Worm (Caenorhabditis elegans) whole organism, L2 larva: ENCODE results near the gene F55G7.3.

Source experiments
- C34F6.9 ChIP-seq: fragments of 150-350 bp; optimal IDR thresholded peaks from 2 replicates; lab custom pipeline; 2014; ENCODE audit warnings: missing biosample characterization, missing genetic modification characterization
- F13H6.1 ChIP-seq: sonication (generic microtip); optimal IDR thresholded peaks from 2 replicates; lab custom pipeline; 2016; ENCODE audit warnings: missing genetic modification characterization, missing compliant biosample characterization
- R02D3.7 ChIP-seq: fragments of 150-350 bp; optimal IDR thresholded peaks from 2 replicates; lab custom pipeline; 2014; ENCODE audit warnings: missing biosample characterization, missing genetic modification characterization
- ZK546.5 ChIP-seq: sonication (generic microtip); optimal IDR thresholded peaks from 2 replicates; lab custom pipeline; 2017; ENCODE audit warnings: missing biosample characterization, missing genetic modification characterization
- ama-1 ChIP-seq: fragments of 150-350 bp; optimal IDR thresholded peaks from 2 replicates; lab custom pipeline; 2018; ENCODE audit warnings: inconsistent platforms
- blmp-1 ChIP-seq: sonication (generic microtip); optimal IDR thresholded peaks from 2 replicates; lab custom pipeline; 2017; ENCODE audit warnings: missing genetic modification characterization, mild to moderate bottlenecking, missing compliant biosample characterization, antibody characterized with exemption, moderate library complexity; ENCODE audit not compliant: insufficient read depth
- ceh-16 ChIP-seq: fragments of 150-350 bp; optimal IDR thresholded peaks from 2 replicates; lab custom pipeline; 2014; ENCODE audit warnings: missing biosample characterization, missing genetic modification characterization
- dmd-4 ChIP-seq: sonication (generic microtip); optimal IDR thresholded peaks from 2 replicates; lab custom pipeline; 2017; ENCODE audit warnings: missing biosample characterization, missing genetic modification characterization
- egl-27 ChIP-seq: sonication (generic microtip); optimal IDR thresholded peaks from 3 replicates; lab custom pipeline; 2017; ENCODE audit warnings: missing biosample characterization, missing genetic modification reagents, missing genetic modification characterization
- elt-3 ChIP-seq: sonication (generic microtip); optimal IDR thresholded peaks from 2 replicates; lab custom pipeline; 2017; ENCODE audit warnings: missing biosample characterization, missing genetic modification characterization
- fos-1 ChIP-seq: fragments of 150-350 bp; optimal IDR thresholded peaks from 2 replicates; lab custom pipeline; 2014; ENCODE audit warnings: missing biosample characterization, missing genetic modification characterization
- gmeb-1 ChIP-seq: fragments of 150-350 bp; optimal IDR thresholded peaks from 2 replicates; lab custom pipeline; 2014; ENCODE audit warnings: missing biosample characterization, missing genetic modification characterization
- lin-11 ChIP-seq: fragments of 150-350 bp; sonication (generic microtip); optimal IDR thresholded peaks from 2 replicates; lab custom pipeline; 2014; ENCODE audit warnings: missing biosample characterization, missing genetic modification characterization, inconsistent platforms, mixed read lengths
- lin-39 ChIP-seq: fragments of 150-350 bp; optimal IDR thresholded peaks from 2 replicates; lab custom pipeline; 2014; ENCODE audit warnings: missing biosample characterization, missing genetic modification reagents, missing genetic modification characterization
- lsy-2 ChIP-seq, 2 experiments: fragments of 150-350 bp in 1 of 2; sonication (generic microtip) in 1 of 2; optimal IDR thresholded peaks; 2 replicates each; lab custom pipeline; 2014 to 2017; ENCODE audit warnings: missing biosample characterization in 2 of 2, missing genetic modification characterization in 2 of 2
- mab-5 ChIP-seq: fragments of 150-350 bp; optimal IDR thresholded peaks from 2 replicates; lab custom pipeline; 2014; ENCODE audit warnings: missing biosample characterization, missing genetic modification characterization
- mdl-1 ChIP-seq, 2 experiments: fragments of 150-350 bp in 1 of 2; sonication (generic microtip) in 1 of 2; optimal IDR thresholded peaks; 2 replicates each; lab custom pipeline; 2017; ENCODE audit warnings: missing biosample characterization in 2 of 2, missing genetic modification characterization in 2 of 2
- nhr-10 ChIP-seq: sonication (generic microtip); optimal IDR thresholded peaks from 2 replicates; lab custom pipeline; 2017; ENCODE audit warnings: missing biosample characterization, missing genetic modification characterization
- nhr-11 ChIP-seq: fragments of 150-350 bp; optimal IDR thresholded peaks from 2 replicates; lab custom pipeline; 2014; ENCODE audit warnings: missing biosample characterization, missing genetic modification characterization
- nhr-129 ChIP-seq: fragments of 150-350 bp; optimal IDR thresholded peaks from 2 replicates; lab custom pipeline; 2014; ENCODE audit warnings: missing biosample characterization, missing genetic modification characterization
- nhr-23 ChIP-seq: fragments of 150-350 bp; optimal IDR thresholded peaks from 2 replicates; lab custom pipeline; 2014; ENCODE audit warnings: missing biosample characterization, missing genetic modification reagents, missing genetic modification characterization
- nhr-237 ChIP-seq: fragments of 150-350 bp; optimal IDR thresholded peaks from 2 replicates; lab custom pipeline; 2014; ENCODE audit warnings: missing biosample characterization, missing genetic modification characterization
- nhr-25 ChIP-seq: fragments of 150-350 bp; sonication (generic microtip); optimal IDR thresholded peaks from 3 replicates; lab custom pipeline; 2014; ENCODE audit warnings: missing biosample characterization, missing genetic modification characterization
- nhr-6 ChIP-seq: fragments of 150-350 bp; optimal IDR thresholded peaks from 2 replicates; lab custom pipeline; 2014; ENCODE audit warnings: missing biosample characterization, missing genetic modification characterization
- nhr-77 ChIP-seq: fragments of 150-350 bp; optimal IDR thresholded peaks from 2 replicates; lab custom pipeline; 2014; ENCODE audit warnings: missing biosample characterization, missing genetic modification characterization
- peb-1 ChIP-seq: fragments of 150-350 bp; optimal IDR thresholded peaks from 2 replicates; lab custom pipeline; 2014; ENCODE audit warnings: missing biosample characterization, missing genetic modification characterization
- sem-4 ChIP-seq: fragments of 150-350 bp; optimal IDR thresholded peaks from 2 replicates; lab custom pipeline; 2014; ENCODE audit warnings: missing biosample characterization, missing genetic modification reagents, missing genetic modification characterization
- sma-3 ChIP-seq: sonication (generic microtip); optimal IDR thresholded peaks from 2 replicates; lab custom pipeline; 2016; ENCODE audit warnings: missing genetic modification reagents, missing genetic modification characterization, missing compliant biosample characterization
- sma-9 ChIP-seq, 2 experiments: fragments of 150-350 bp in 1 of 2; sonication (generic microtip) in 1 of 2; optimal IDR thresholded peaks; 2 replicates each; lab custom pipeline; 2014 to 2016; ENCODE audit warnings: missing genetic modification characterization in 2 of 2, mild to moderate bottlenecking in 1 of 2, missing biosample characterization in 1 of 2, missing compliant biosample characterization in 1 of 2, missing genetic modification reagents in 1 of 2, moderate library complexity in 1 of 2
- snpc-4 ChIP-seq: fragments of 150-350 bp; optimal IDR thresholded peaks from 2 replicates; lab custom pipeline; 2014; ENCODE audit warnings: missing biosample characterization, missing genetic modification characterization
- unc-39 ChIP-seq: fragments of 150-350 bp; optimal IDR thresholded peaks from 2 replicates; lab custom pipeline; 2014; ENCODE audit warnings: missing biosample characterization, missing genetic modification characterization
- unc-55 ChIP-seq: fragments of 150-350 bp; sonication (generic microtip); optimal IDR thresholded peaks from 3 replicates; lab custom pipeline; 2014; ENCODE audit warnings: missing biosample characterization, missing genetic modification reagents, missing genetic modification characterization
- zag-1 ChIP-seq: fragments of 150-350 bp; optimal IDR thresholded peaks from 2 replicates; lab custom pipeline; 2014; ENCODE audit warnings: missing biosample characterization, missing genetic modification characterization
- ztf-11 ChIP-seq: sonication (generic microtip); optimal IDR thresholded peaks from 2 replicates; lab custom pipeline; 2017; ENCODE audit warnings: missing biosample characterization, missing genetic modification characterization

Gene F55G7.3

ce11 chrX:11920723-11921283, 21.0 kb downstream of the F55G7.3 start, which contains the start of gene Y62H9A.14:
Gene Y62H9A.14, plus strand, starts transcription at chrX:11921233.
- TF ChIP-seq mdl-1 (tag; optimal IDR thresholded peaks at IDR 0.05; lab: Kevin White, UChicago), result no peak
- TF ChIP-seq ZK546.5 (tag; lab: Kevin White, UChicago), result no peak
- TF ChIP-seq egl-27 (tag; lab: Kevin White, UChicago), result no peak
- TF ChIP-seq, all 48 proteins: peak for 0

ce11 chrX:11917994-11918393, 23.9 kb downstream of the F55G7.3 start, which contains the start of gene Y62H9A.16:
Gene Y62H9A.16, plus strand, starts transcription at chrX:11918294.
- no peak for TF ChIP-seq unc-55 (GFP tag; lab: Kevin White, UChicago)
- TF ChIP-seq nhr-6, result no peak
- TF ChIP-seq C34F6.9 (tag; lab: Kevin White, UChicago), result no peak
- no peak for TF ChIP-seq nhr-10 (tag; lab: Kevin White, UChicago)
- TF ChIP-seq sma-3 (GFP tag; lab: Kevin White, UChicago), result no peak
- no peak for TF ChIP-seq nhr-237 (tag; lab: Kevin White, UChicago)
- TF ChIP-seq nhr-11 (tag; lab: Kevin White, UChicago), result no peak
- no peak for TF ChIP-seq ztf-11 (tag; lab: Kevin White, UChicago)
- TF ChIP-seq mdl-1 (tag; optimal IDR thresholded peaks at IDR 0.05; lab: Kevin White, UChicago), result no peak
- TF ChIP-seq unc-39, result no peak
- TF ChIP-seq gmeb-1 (tag; lab: Kevin White, UChicago), result no peak
- no peak for TF ChIP-seq sma-9 (GFP tag; optimal IDR thresholded peaks at IDR 0.05; lab: Kevin White, UChicago)
- TF ChIP-seq sma-9 (tag; optimal IDR thresholded peaks at IDR 0.05; lab: Kevin White, UChicago), result no peak

- TF ChIP-seq R02D3.7 (tag; lab: Kevin White, UChicago) (no peak), zag-1 (tag; lab: Kevin White, UChicago) (no peak), ztf-11 (tag; lab: Kevin White, UChicago) (no peak), nhr-11 (tag; lab: Kevin White, UChicago) (no peak), fos-1 (no peak), dmd-4 (no peak), elt-3 (tag; lab: Kevin White, UChicago) (no peak), nhr-129 (tag; lab: Kevin White, UChicago) (no peak), blmp-1 (tag; lab: Kevin White, UChicago) (no peak), lsy-2 (tag; optimal IDR thresholded peaks at IDR 0.05; lab: Kevin White, UChicago) (no peak), lin-11 (tag; lab: Kevin White, UChicago) (no peak), nhr-6 (no peak), ama-1 (lab: Kevin White, UChicago) (no peak), C34F6.9 (tag; lab: Kevin White, UChicago) (no peak), peb-1 (tag; lab: Kevin White, UChicago) (no peak), egl-27 (tag; lab: Kevin White, UChicago) (no peak), ZK546.5 (tag; lab: Kevin White, UChicago) (no peak), F13H6.1 (tag; lab: Kevin White, UChicago) (no peak)
Observed at ce11 chrX:11916705-11917104, 25.1 kb downstream of the F55G7.3 start, which contains the start of gene Y62H9A.13. Gene Y62H9A.13, plus strand, starts transcription at chrX:11917005.

- TF ChIP-seq ZK546.5 (tag; lab: Kevin White, UChicago) (no peak), dmd-4 (no peak), ceh-16 (tag; lab: Kevin White, UChicago) (no peak), nhr-23 (tag; lab: Kevin White, UChicago) (no peak), mab-5 (no peak), nhr-129 (tag; lab: Kevin White, UChicago) (no peak), R02D3.7 (tag; lab: Kevin White, UChicago) (no peak), nhr-6 (no peak), nhr-25 (tag; lab: Kevin White, UChicago) (no peak), F13H6.1 (tag; lab: Kevin White, UChicago) (no peak), gmeb-1 (tag; lab: Kevin White, UChicago) (no peak), lsy-2 (tag; optimal IDR thresholded peaks at IDR 0.05; lab: Kevin White, UChicago) (no peak), snpc-4 (tag; lab: Kevin White, UChicago) (no peak), mdl-1 (tag; optimal IDR thresholded peaks at IDR 0.05; lab: Kevin White, UChicago) (no peak), unc-55 (GFP tag; lab: Kevin White, UChicago) (no peak), lin-39 (no peak), sem-4 (no peak), ama-1 (lab: Kevin White, UChicago) (no peak), nhr-77 (tag; lab: Kevin White, UChicago) (no peak)
Observed at ce11 chrX:11913824-11914223, 28.0 kb downstream of the F55G7.3 start, which contains the start of gene Y62H9A.12. Gene Y62H9A.12, plus strand, starts transcription at chrX:11914124.
